Worm (Caenorhabditis elegans): ENCODE measurements around the gene Y105C5B.18.

Gene Y105C5B.18

ce11 chrIV:15964307-15964706 lies at the start of gene Y105C5B.18:
TSS of gene Y105C5B.18 (plus strand) at chrIV:15964607.
- no peak for TF ChIP-seq lin-13 (tag; optimal IDR thresholded peaks at IDR 0.05)
- TF ChIP-seq ham-2 (GFP tag; optimal IDR thresholded peaks at IDR 0.05), result no peak

ce11 chrIV:15915061-15915460 lies 49.3 kb upstream of the Y105C5B.18 start:
- TF ChIP-seq lin-32 (GFP tag; optimal IDR thresholded peaks at IDR 0.05) (no peak), hlh-1 (tag; optimal IDR thresholded peaks at IDR 0.05) (no peak), nhr-28 (tag; optimal IDR thresholded peaks at IDR 0.05) (no peak), nhr-2 (tag; optimal IDR thresholded peaks at IDR 0.05) (no peak), ztf-11 (tag; optimal IDR thresholded peaks at IDR 0.05) (no peak), unc-39 (tag; optimal IDR thresholded peaks at IDR 0.05) (no peak), ces-1 (GFP tag; optimal IDR thresholded peaks at IDR 0.05) (no peak), nhr-237 (tag; optimal IDR thresholded peaks at IDR 0.05) (no peak)

ce11 chrIV:15923000-15923399 lies 41.4 kb upstream of the Y105C5B.18 start:
- TF ChIP-seq lin-32 (GFP tag; optimal IDR thresholded peaks at IDR 0.05), result no peak
- TF ChIP-seq lsy-2 (tag; optimal IDR thresholded peaks at IDR 0.05), result no peak
- TF ChIP-seq unc-39 (tag; optimal IDR thresholded peaks at IDR 0.05), result no peak
- TF ChIP-seq pha-4 (tag; optimal IDR thresholded peaks at IDR 0.05), result no peak
- TF ChIP-seq nhr-76 (tag; optimal IDR thresholded peaks at IDR 0.05), result no peak
- no peak for TF ChIP-seq ceh-39 (tag; optimal IDR thresholded peaks at IDR 0.05)
- TF ChIP-seq M03D4.4 (tag; optimal IDR thresholded peaks at IDR 0.05), result no peak
- no peak for TF ChIP-seq snpc-4 (tag; optimal IDR thresholded peaks at IDR 0.05)
- TF ChIP-seq nhr-28 (tag; optimal IDR thresholded peaks at IDR 0.05), result no peak
- TF ChIP-seq ztf-11 (tag; optimal IDR thresholded peaks at IDR 0.05), result no peak
- no peak for TF ChIP-seq mab-5 (tag; optimal IDR thresholded peaks at IDR 0.05)
- TF ChIP-seq unc-62 (GFP tag; optimal IDR thresholded peaks at IDR 0.05), result no peak
- TF ChIP-seq lin-13 (tag; optimal IDR thresholded peaks at IDR 0.05), result no peak
- no peak for TF ChIP-seq nhr-237 (tag; optimal IDR thresholded peaks at IDR 0.05)
- no peak for TF ChIP-seq drap-1 (GFP tag; optimal IDR thresholded peaks at IDR 0.05)
- TF ChIP-seq bed-3 (GFP tag; optimal IDR thresholded peaks at IDR 0.05), result no peak
- TF ChIP-seq sptf-1 (tag; optimal IDR thresholded peaks at IDR 0.05), result no peak
- no peak for TF ChIP-seq flh-1 (GFP tag; optimal IDR thresholded peaks at IDR 0.05)
- TF ChIP-seq elt-3 (tag; optimal IDR thresholded peaks at IDR 0.05), result no peak

- TF ChIP-seq bed-3 (GFP tag; optimal IDR thresholded peaks at IDR 0.05), result no peak
- no peak for TF ChIP-seq unc-120 (tag; optimal IDR thresholded peaks at IDR 0.05; ENCODE audit: poor library complexity, severe bottlenecking)
Measured at ce11 chrIV:15926746-15927145, 37.7 kb upstream of the Y105C5B.18 start, which contains the start of gene Y105C5B.8. TSS of gene Y105C5B.8 (minus strand) at chrIV:15926846.

- TF ChIP-seq nhr-28 (tag; optimal IDR thresholded peaks at IDR 0.05), result no peak
- TF ChIP-seq unc-39 (tag; optimal IDR thresholded peaks at IDR 0.05), result no peak
Measured at ce11 chrIV:15929831-15930230, 34.6 kb upstream of the Y105C5B.18 start.

- TF ChIP-seq ceh-43 (GFP tag; optimal IDR thresholded peaks at IDR 0.05), result no peak
- no peak for TF ChIP-seq unc-39 (tag; optimal IDR thresholded peaks at IDR 0.05)
- TF ChIP-seq drap-1 (GFP tag; optimal IDR thresholded peaks at IDR 0.05), result no peak
- TF ChIP-seq zip-8 (tag; optimal IDR thresholded peaks at IDR 0.05), result no peak
- TF ChIP-seq nhr-237 (tag; optimal IDR thresholded peaks at IDR 0.05), result no peak
- TF ChIP-seq ceh-83 (GFP tag; optimal IDR thresholded peaks at IDR 0.05), result no peak
- no peak for TF ChIP-seq mab-5 (tag; optimal IDR thresholded peaks at IDR 0.05)
- TF ChIP-seq lsy-2 (tag; optimal IDR thresholded peaks at IDR 0.05), result no peak
- no peak for TF ChIP-seq snpc-4 (tag; optimal IDR thresholded peaks at IDR 0.05)
- no peak for TF ChIP-seq blmp-1 (tag; optimal IDR thresholded peaks at IDR 0.05)
- TF ChIP-seq flh-1 (GFP tag; optimal IDR thresholded peaks at IDR 0.05), result no peak
- no peak for TF ChIP-seq ham-2 (GFP tag; optimal IDR thresholded peaks at IDR 0.05)
- no peak for TF ChIP-seq pha-4 (tag; optimal IDR thresholded peaks at IDR 0.05)
Measured at ce11 chrIV:15930281-15930680, 34.1 kb upstream of the Y105C5B.18 start, which contains the start of gene Y105C5B.9. TSS of gene Y105C5B.9 (plus strand) at chrIV:15930581.

ce11 chrIV:15930694-15931093 lies 33.7 kb upstream of the Y105C5B.18 start:
- no peak for TF ChIP-seq nhr-76 (tag; optimal IDR thresholded peaks at IDR 0.05)
- TF ChIP-seq unc-62 (GFP tag; optimal IDR thresholded peaks at IDR 0.05), result no peak
- TF ChIP-seq mab-5 (tag; optimal IDR thresholded peaks at IDR 0.05), result no peak
- TF ChIP-seq unc-39 (tag; optimal IDR thresholded peaks at IDR 0.05), result no peak
- TF ChIP-seq tbx-8 (GFP tag; optimal IDR thresholded peaks at IDR 0.05), result no peak
- TF ChIP-seq elt-1 (tag; optimal IDR thresholded peaks at IDR 0.05; ENCODE audit: borderline replicate concordance, insufficient read depth), result no peak
- TF ChIP-seq ceh-83 (GFP tag; optimal IDR thresholded peaks at IDR 0.05), result no peak
- no peak for TF ChIP-seq nhr-28 (tag; optimal IDR thresholded peaks at IDR 0.05)
- TF ChIP-seq zip-8 (tag; optimal IDR thresholded peaks at IDR 0.05), result no peak
- TF ChIP-seq mls-2 (tag; optimal IDR thresholded peaks at IDR 0.05), result no peak
- TF ChIP-seq mep-1 (tag; optimal IDR thresholded peaks at IDR 0.05), result no peak
- no peak for TF ChIP-seq hlh-1 (tag; optimal IDR thresholded peaks at IDR 0.05)
- TF ChIP-seq ceh-39 (tag; optimal IDR thresholded peaks at IDR 0.05), result no peak
- TF ChIP-seq nhr-12 (tag; optimal IDR thresholded peaks at IDR 0.05), result no peak
- TF ChIP-seq cnd-1 (tag; optimal IDR thresholded peaks at IDR 0.05), result no peak
- TF ChIP-seq unc-120 (tag; optimal IDR thresholded peaks at IDR 0.05; ENCODE audit: poor library complexity, severe bottlenecking), result no peak
- no peak for TF ChIP-seq lin-13 (tag; optimal IDR thresholded peaks at IDR 0.05)
- no peak for TF ChIP-seq M03D4.4 (tag; optimal IDR thresholded peaks at IDR 0.05)
- no peak for TF ChIP-seq lsy-2 (tag; optimal IDR thresholded peaks at IDR 0.05)
- TF ChIP-seq bed-3 (GFP tag; optimal IDR thresholded peaks at IDR 0.05), result no peak
